Worm (Caenorhabditis elegans): ENCODE data around the gene F52E4.5.

F52E4.5 gene

DNA sequence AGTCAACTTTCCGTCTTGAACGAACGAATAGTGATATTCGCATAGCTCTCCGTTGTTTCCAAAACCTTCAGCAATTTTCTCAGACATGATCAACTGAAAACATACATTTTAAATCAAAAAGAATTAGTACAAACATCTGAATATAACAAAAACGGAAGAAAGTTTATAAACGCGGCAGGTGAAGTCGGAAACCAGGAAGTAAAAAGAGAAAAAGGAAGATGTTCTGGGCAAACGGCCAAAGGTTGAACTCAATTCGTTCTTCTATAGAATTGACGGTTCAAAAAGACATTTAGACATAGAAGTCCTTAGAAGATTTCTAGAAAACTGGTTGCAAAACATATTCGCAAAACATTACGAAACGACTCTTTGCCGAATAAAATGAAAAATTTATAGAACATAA is at the start of gene F52E4.5:
Gene F52E4.5, minus strand, starts transcription at position 101 of the 400 bp plus-strand sequence.
- TF ChIP-seq snpc-4 (tag; optimal IDR thresholded peaks at IDR 0.05): no peak

- TF ChIP-seq mab-9 (GFP tag; IDR thresholded peaks at IDR 0.05) (no peak), ces-1 (GFP tag; optimal IDR thresholded peaks at IDR 0.05) (no peak), nhr-85 (tag) (peak; percentile 14), unc-62 (GFP tag; optimal IDR thresholded peaks at IDR 0.05) (no peak), blmp-1 (tag; optimal IDR thresholded peaks at IDR 0.05) (peak; percentile 32)
Measured at ce11 chrX:3135186-3135585, 48.0 kb upstream of the F52E4.5 start, which contains the start of gene K10B3.1. TSS of gene K10B3.1 (plus strand) at chrX:3135486.

DNA sequence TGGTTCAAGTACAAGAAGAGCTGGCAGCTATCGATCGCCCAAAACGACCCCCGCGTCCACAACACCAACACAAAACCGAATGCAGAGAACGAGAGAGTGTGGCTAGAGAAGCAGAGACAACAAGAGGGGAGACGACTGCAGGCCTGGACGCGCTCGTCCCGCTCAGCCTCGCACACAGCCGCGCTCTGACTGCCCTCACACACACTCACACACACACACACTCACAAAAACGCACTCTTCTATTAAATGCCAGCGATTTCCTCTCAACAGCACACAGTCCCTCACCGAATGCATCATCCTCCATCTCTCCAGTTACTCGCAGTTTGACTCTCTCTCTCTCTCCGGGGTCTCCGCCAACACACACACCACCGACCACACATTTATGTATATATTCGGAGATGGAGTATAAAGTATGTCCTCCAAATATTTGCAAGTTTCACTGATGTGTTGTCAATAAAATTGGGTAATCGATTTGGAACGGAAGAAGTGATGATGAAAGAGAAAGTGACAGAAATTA is 40.5 kb upstream of the F52E4.5 start:
- peak; percentile 79 to 86 for TF ChIP-seq lin-35 (GFP tag; optimal IDR thresholded peaks at IDR 0.05)
- peak; percentile 80 for TF ChIP-seq ztf-4 (tag; optimal IDR thresholded peaks at IDR 0.05)
- TF ChIP-seq hlh-4 (tag; optimal IDR thresholded peaks at IDR 0.05): no peak
- TF ChIP-seq sup-37 (GFP tag; optimal IDR thresholded peaks at IDR 0.05): no peak
- TF ChIP-seq hlh-17 (GFP tag; optimal IDR thresholded peaks at IDR 0.05; ENCODE audit: borderline replicate concordance): no peak
- TF ChIP-seq lin-39 (tag; optimal IDR thresholded peaks at IDR 0.05): no peak
- no peak for TF ChIP-seq alr-1 (tag; optimal IDR thresholded peaks at IDR 0.05; ENCODE audit: borderline replicate concordance)
- TF ChIP-seq nhr-12 (tag; optimal IDR thresholded peaks at IDR 0.05): no peak
- TF ChIP-seq fkh-10 (GFP tag; optimal IDR thresholded peaks at IDR 0.05): peak; percentile 92
- peak; percentile 12 for TF ChIP-seq nhr-11 (tag; optimal IDR thresholded peaks at IDR 0.05)
- peak; percentile 93 for TF ChIP-seq swsn-7 (tag; optimal IDR thresholded peaks at IDR 0.05)
- peak; percentile 87 for TF ChIP-seq zag-1 (tag; optimal IDR thresholded peaks at IDR 0.05)
- TF ChIP-seq elt-2 (tag; optimal IDR thresholded peaks at IDR 0.05): peak; percentile 60
- TF ChIP-seq mep-1 (tag; optimal IDR thresholded peaks at IDR 0.05): peak; percentile 85
- TF ChIP-seq nhr-85 (tag): peak; percentile 95
- peak; percentile 27 for TF ChIP-seq sox-4 (tag; optimal IDR thresholded peaks at IDR 0.05)
- peak; percentile 17 for TF ChIP-seq lin-15B (tag; optimal IDR thresholded peaks at IDR 0.05)
- peak; percentile 99 for TF ChIP-seq lin-14 (GFP tag; optimal IDR thresholded peaks at IDR 0.05)
- no peak for TF ChIP-seq unc-30 (tag; optimal IDR thresholded peaks at IDR 0.05)
- peak; percentile 82 for TF ChIP-seq unc-130 (tag; optimal IDR thresholded peaks at IDR 0.05)
- TF ChIP-seq pag-3 (tag; optimal IDR thresholded peaks at IDR 0.05; ENCODE audit: borderline replicate concordance, insufficient read depth): peak; percentile 61
- TF ChIP-seq Y116A8C.19 (tag; optimal IDR thresholded peaks at IDR 0.05; ENCODE audit: borderline replicate concordance): no peak
- TF ChIP-seq mdl-1 (tag; optimal IDR thresholded peaks at IDR 0.05): peak in 1 of 2 experiments; percentile 91
- TF ChIP-seq xbp-1 (tag; optimal IDR thresholded peaks at IDR 0.05): peak; percentile 84
- peak; percentile 49 for TF ChIP-seq vab-15 (tag; optimal IDR thresholded peaks at IDR 0.05)
- TF ChIP-seq blmp-1 (tag; optimal IDR thresholded peaks at IDR 0.05): peak; percentile 96
- peak; percentile 75 for TF ChIP-seq ces-1 (GFP tag; optimal IDR thresholded peaks at IDR 0.05)
- peak; percentile 85 to 90 for TF ChIP-seq egl-27 (tag; optimal IDR thresholded peaks at IDR 0.05)
- peak in 5 of 6 experiments; percentile 22 to 86 (median 58) for TF ChIP-seq elt-3 (tag; optimal IDR thresholded peaks at IDR 0.05)
- TF ChIP-seq grh-1 (GFP tag; IDR thresholded peaks at IDR 0.05): 0 out of 2 replicates have a peak, but pooled peaks have one; percentile 48
- no peak for TF ChIP-seq unc-62 (GFP tag; optimal IDR thresholded peaks at IDR 0.05)
- peak; percentile 95 for TF ChIP-seq nhr-20 (tag; optimal IDR thresholded peaks at IDR 0.05)
- peak; percentile 86 for TF ChIP-seq dsc-1 (tag; optimal IDR thresholded peaks at IDR 0.05)
- TF ChIP-seq ama-1 (optimal IDR thresholded peaks at IDR 0.05): no peak
- peak; percentile 91 for TF ChIP-seq unc-86 (tag; optimal IDR thresholded peaks at IDR 0.05)
- TF ChIP-seq dpl-1 (GFP tag; optimal IDR thresholded peaks at IDR 0.05): peak; percentile 52 to 63 (median 55)
- TF ChIP-seq nhr-71 (tag; optimal IDR thresholded peaks at IDR 0.05): peak; percentile 97
- peak; percentile 4 for TF ChIP-seq C04F5.9 (tag; optimal IDR thresholded peaks at IDR 0.05)
- TF ChIP-seq tlp-1 (tag; optimal IDR thresholded peaks at IDR 0.05): no peak
- TF ChIP-seq F16B12.6 (tag; optimal IDR thresholded peaks at IDR 0.05): peak; percentile 6
- TF ChIP-seq ceh-82 (tag; optimal IDR thresholded peaks at IDR 0.05): peak; percentile 86 to 92 (median 87)
- peak; percentile 73 for TF ChIP-seq pqm-1 (tag; optimal IDR thresholded peaks at IDR 0.05)
- TF ChIP-seq skn-1 (tag; optimal IDR thresholded peaks at IDR 0.05): peak; percentile 79
- peak; percentile 88 for TF ChIP-seq nhr-237 (tag; optimal IDR thresholded peaks at IDR 0.05)
- no peak for TF ChIP-seq efl-3 (GFP tag; optimal IDR thresholded peaks at IDR 0.05)

All from whole organism, L1 larva.